Worm (Caenorhabditis elegans): ENCODE data around the gene irld-15.
A peak's percentile ranks its signal among the peaks of the same experiment; 100 is the strongest.

- TF ChIP-seq elt-1 (tag; optimal IDR thresholded peaks at IDR 0.05) (no peak), nhr-23 (tag; optimal IDR thresholded peaks at IDR 0.05) (no peak), fos-1 (tag; optimal IDR thresholded peaks at IDR 0.05) (no peak), lsy-12 (tag; optimal IDR thresholded peaks at IDR 0.05) (no peak), nhr-76 (tag; optimal IDR thresholded peaks at IDR 0.05) (no peak), egl-27 (tag; optimal IDR thresholded peaks at IDR 0.05) (no peak), nhr-12 (tag; optimal IDR thresholded peaks at IDR 0.05) (no peak), ZK546.5 (tag; optimal IDR thresholded peaks at IDR 0.05) (no peak), skn-1 (tag; optimal IDR thresholded peaks at IDR 0.05) (no peak), elt-2 (tag; optimal IDR thresholded peaks at IDR 0.05) (peak; percentile 1), snpc-4 (tag; optimal IDR thresholded peaks at IDR 0.05) (no peak), ceh-16 (tag; optimal IDR thresholded peaks at IDR 0.05) (no peak), ceh-9 (tag; optimal IDR thresholded peaks at IDR 0.05) (no peak), mdl-1 (tag; optimal IDR thresholded peaks at IDR 0.05) (no peak)
These were observed 25.6 kb downstream of the irld-15 start, which contains the start of gene nhr-59 for ce11 chrV:2278052-2278451.
